Worm (Caenorhabditis elegans) whole organism, L4/young adult: ENCODE results near the gene mltn-9.

ENCODE experiments used
- W03F9.2 ChIP-seq: fragments of 150-350 bp; optimal IDR thresholded peaks from 2 replicates; lab custom pipeline; 2014; ENCODE audit warnings: missing biosample characterization, missing genetic modification characterization
- dao-5 ChIP-seq: sonication (generic microtip); optimal IDR thresholded peaks from 2 replicates; lab custom pipeline; 2016; ENCODE audit warnings: missing genotype, missing genetic modification characterization, moderate library complexity, missing compliant biosample characterization

DNA sequence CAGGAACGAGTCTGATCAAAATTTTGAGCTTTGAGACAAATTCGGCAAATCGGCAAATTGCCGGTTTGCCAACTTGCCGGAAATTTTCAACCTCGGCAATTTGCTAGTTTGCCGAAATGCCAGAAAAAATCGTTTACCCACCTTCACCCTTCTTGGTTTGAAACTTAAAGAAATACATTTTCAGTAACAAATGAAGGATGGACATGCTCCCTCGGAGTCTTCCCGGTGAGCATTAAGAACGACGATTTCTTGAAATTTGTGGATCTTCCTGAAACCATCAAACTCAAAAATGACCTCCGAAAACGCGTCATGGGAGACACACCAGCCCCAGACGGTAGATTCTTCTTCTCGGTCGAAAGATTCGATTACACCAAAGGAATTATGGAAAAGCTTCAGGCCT, 13.1 kb upstream of the mltn-9 start:
- TF ChIP-seq dao-5 (tag; lab: Kevin White, UChicago) (no peak), W03F9.2 (tag; lab: Kevin White, UChicago) (no peak)
